Worm (Caenorhabditis elegans) whole organism, mixed stage, embryonic: ENCODE results near the gene lex-1.

Experiments
- blmp-1 ChIP-seq: fragments of 150-350 bp; optimal IDR thresholded peaks from 2 replicates; lab custom pipeline; 2014; ENCODE audit warnings: missing biosample characterization, missing genetic modification characterization
- elt-3 ChIP-seq: fragments of 150-350 bp; optimal IDR thresholded peaks from 2 replicates; lab custom pipeline; 2014; ENCODE audit warnings: missing biosample characterization, missing genetic modification characterization
- lin-13 ChIP-seq: fragments of 150-350 bp; optimal IDR thresholded peaks from 2 replicates; lab custom pipeline; 2014; ENCODE audit warnings: missing biosample characterization, missing genetic modification characterization
- lsy-2 ChIP-seq: fragments of 150-350 bp; optimal IDR thresholded peaks from 2 replicates; lab custom pipeline; 2014; ENCODE audit warnings: missing biosample characterization, missing genetic modification characterization
- mep-1 ChIP-seq: fragments of 150-350 bp; optimal IDR thresholded peaks from 2 replicates; lab custom pipeline; 2017; ENCODE audit warnings: missing biosample characterization, missing genetic modification reagents, missing genetic modification characterization, inconsistent platforms
- pha-4 ChIP-seq: fragments of 150-350 bp; optimal IDR thresholded peaks from 2 replicates; lab custom pipeline; 2018; ENCODE audit warnings: missing biosample characterization, missing genetic modification reagents, missing genetic modification characterization
- unc-120 ChIP-seq: sonication (generic microtip); optimal IDR thresholded peaks from 2 replicates; lab custom pipeline; 2017; ENCODE audit warnings: missing genetic modification characterization, missing compliant biosample characterization; ENCODE audit not compliant: poor library complexity, severe bottlenecking
- ztf-11 ChIP-seq: fragments of 150-350 bp; optimal IDR thresholded peaks from 2 replicates; lab custom pipeline; 2014; ENCODE audit warnings: missing biosample characterization, missing genetic modification characterization

DNA sequence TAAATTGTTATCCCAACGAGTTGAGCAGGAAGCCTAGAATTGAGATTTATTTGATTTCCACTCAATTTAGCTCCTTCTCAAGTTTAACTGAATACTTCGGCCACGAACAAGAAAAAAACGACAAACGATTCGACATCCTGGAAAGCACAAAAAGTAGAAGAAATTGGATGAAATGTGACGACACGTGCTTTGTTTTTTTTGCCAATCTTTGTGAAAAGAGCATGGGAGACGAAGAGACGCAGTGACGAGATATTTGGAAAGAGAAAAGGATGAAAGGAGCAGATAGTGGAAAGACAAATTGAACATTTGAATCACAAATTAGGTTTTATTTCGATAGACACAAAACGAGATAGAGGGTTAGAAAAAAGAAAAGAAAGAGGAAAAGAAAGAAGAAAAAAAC lies 35.2 kb downstream of the lex-1 start:
- no peak for TF ChIP-seq unc-120 (tag; lab: Kevin White, UChicago)
- no peak for TF ChIP-seq mep-1 (tag; lab: Kevin White, UChicago)
- TF ChIP-seq lsy-2 (tag; lab: Kevin White, UChicago) = no peak
- no peak for TF ChIP-seq ztf-11 (tag; lab: Kevin White, UChicago)
- no peak for TF ChIP-seq pha-4
- TF ChIP-seq blmp-1 (tag; lab: Kevin White, UChicago) = no peak
- TF ChIP-seq elt-3 = no peak
- no peak for TF ChIP-seq lin-13 (tag; lab: Kevin White, UChicago)
